Worm (Caenorhabditis elegans): ENCODE measurements around the gene ZC204.12.

ZC204.12 gene

ce11 chrII:1657202-1657601 is at the start of gene ZC204.12:
ZC204.12 (minus strand) TSS chrII:1657302.
- no peak for TF ChIP-seq cog-1 (tag; optimal IDR thresholded peaks at IDR 0.05)
- no peak for TF ChIP-seq med-1 (GFP tag; optimal IDR thresholded peaks at IDR 0.05; ENCODE audit: insufficient read depth)
- no peak for TF ChIP-seq ref-1 (GFP tag; conservative IDR thresholded peaks at IDR 0.05)
- no peak for TF ChIP-seq ztf-29 (GFP tag; IDR thresholded peaks at IDR 0.05)
- TF ChIP-seq ztf-23 (GFP tag; IDR thresholded peaks at IDR 0.05) = no peak
- no peak for TF ChIP-seq klf-2 (GFP tag; conservative IDR thresholded peaks at IDR 0.05)
- TF ChIP-seq tab-1 (GFP tag; IDR thresholded peaks at IDR 0.05) = no peak
- no peak for TF ChIP-seq flt-1 (GFP tag; IDR thresholded peaks at IDR 0.05)
- no peak for TF ChIP-seq T22C8.4 (GFP tag; IDR thresholded peaks at IDR 0.05)

- TF ChIP-seq med-1 (GFP tag; optimal IDR thresholded peaks at IDR 0.05; ENCODE audit: insufficient read depth) (no peak), ztf-23 (GFP tag; IDR thresholded peaks at IDR 0.05) (no peak), cog-1 (tag; optimal IDR thresholded peaks at IDR 0.05) (no peak), klf-2 (GFP tag; conservative IDR thresholded peaks at IDR 0.05) (no peak), ztf-29 (GFP tag; IDR thresholded peaks at IDR 0.05) (no peak), ref-1 (GFP tag; conservative IDR thresholded peaks at IDR 0.05) (no peak), flt-1 (GFP tag; IDR thresholded peaks at IDR 0.05) (no peak), T22C8.4 (GFP tag; IDR thresholded peaks at IDR 0.05) (no peak), tab-1 (GFP tag; IDR thresholded peaks at IDR 0.05) (no peak)
These were observed 49.3 kb upstream of the ZC204.12 start, which contains the start of gene sdz-18 for ce11 chrII:1706385-1706784. sdz-18 (minus strand) TSS chrII:1706485.

DNA sequence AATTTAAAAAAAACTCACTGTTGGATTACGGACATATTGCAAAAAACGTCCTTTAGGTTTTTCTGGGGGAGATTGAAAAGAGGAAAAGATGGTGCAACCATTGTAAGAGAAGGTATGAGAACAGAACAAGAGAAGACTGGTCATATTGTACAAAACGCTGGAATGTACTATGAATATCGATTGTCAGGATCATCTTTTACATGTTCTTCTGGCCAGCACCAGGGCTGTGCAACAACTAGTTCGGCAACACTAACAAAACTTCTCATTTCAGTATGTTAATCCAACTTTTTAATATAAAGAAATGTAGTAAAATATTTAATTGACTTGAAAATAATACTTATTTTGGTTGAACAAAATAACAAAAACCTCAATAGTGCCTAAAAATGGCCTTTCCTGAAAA is 46.3 kb upstream of the ZC204.12 start, which contains the start of gene fbxb-47:
Gene fbxb-47 (minus strand): TSS at position 101 of the 400 bp plus-strand sequence.
- TF ChIP-seq klf-2 (GFP tag; conservative IDR thresholded peaks at IDR 0.05) = no peak
- TF ChIP-seq ztf-23 (GFP tag; IDR thresholded peaks at IDR 0.05) = no peak

DNA sequence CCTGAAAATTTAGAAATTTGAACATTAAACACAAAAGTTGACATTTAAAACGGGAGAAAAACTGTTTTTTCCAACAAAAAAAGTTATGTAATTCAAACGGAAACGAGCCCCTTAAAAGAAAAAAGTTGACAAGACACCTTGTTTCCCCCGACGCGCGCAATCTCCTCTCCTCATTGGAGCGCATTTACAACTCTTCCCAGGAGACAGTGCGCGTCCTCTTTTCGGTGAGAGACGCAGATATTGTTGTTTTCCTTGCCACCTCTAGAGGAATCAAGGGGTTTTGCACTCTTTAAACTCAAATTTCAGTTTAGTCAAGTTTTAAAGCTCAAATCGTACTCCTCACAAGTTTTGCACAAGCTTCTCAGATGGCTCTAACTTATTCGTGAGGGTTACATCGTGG is 38.8 kb upstream of the ZC204.12 start, which contains the start of gene F58E1.13:
Gene F58E1.13 (minus strand): TSS at position 12 of the 400 bp plus-strand sequence.
- TF ChIP-seq klf-2 (GFP tag; conservative IDR thresholded peaks at IDR 0.05) (no peak), tab-1 (GFP tag; IDR thresholded peaks at IDR 0.05) (no peak), ztf-23 (GFP tag; IDR thresholded peaks at IDR 0.05) (no peak), T22C8.4 (GFP tag; IDR thresholded peaks at IDR 0.05) (no peak), flt-1 (GFP tag; IDR thresholded peaks at IDR 0.05) (no peak), cog-1 (tag; optimal IDR thresholded peaks at IDR 0.05) (no peak), med-1 (GFP tag; optimal IDR thresholded peaks at IDR 0.05; ENCODE audit: insufficient read depth) (no peak), ztf-29 (GFP tag; IDR thresholded peaks at IDR 0.05) (no peak), ref-1 (GFP tag; conservative IDR thresholded peaks at IDR 0.05) (no peak)

- TF ChIP-seq klf-2 (GFP tag; conservative IDR thresholded peaks at IDR 0.05) (no peak), ref-1 (GFP tag; conservative IDR thresholded peaks at IDR 0.05) (no peak), T22C8.4 (GFP tag; IDR thresholded peaks at IDR 0.05) (no peak), flt-1 (GFP tag; IDR thresholded peaks at IDR 0.05) (no peak), ztf-29 (GFP tag; IDR thresholded peaks at IDR 0.05) (no peak), ztf-23 (GFP tag; IDR thresholded peaks at IDR 0.05) (no peak), med-1 (GFP tag; optimal IDR thresholded peaks at IDR 0.05; ENCODE audit: insufficient read depth) (no peak), cog-1 (tag; optimal IDR thresholded peaks at IDR 0.05) (no peak), tab-1 (GFP tag; IDR thresholded peaks at IDR 0.05) (no peak)
These were observed 37.4 kb upstream of the ZC204.12 start, which contains the start of gene fbxc-26 for ce11 chrII:1694530-1694929. fbxc-26 (minus strand) TSS chrII:1694630.

ce11 chrII:1692827-1693226 is 35.7 kb upstream of the ZC204.12 start, which contains the start of gene fbxc-21:
fbxc-21 (minus strand) TSS chrII:1692927.
- TF ChIP-seq klf-2 (GFP tag; conservative IDR thresholded peaks at IDR 0.05) (no peak), T22C8.4 (GFP tag; IDR thresholded peaks at IDR 0.05) (no peak), tab-1 (GFP tag; IDR thresholded peaks at IDR 0.05) (no peak), ztf-23 (GFP tag; IDR thresholded peaks at IDR 0.05) (no peak), ref-1 (GFP tag; conservative IDR thresholded peaks at IDR 0.05) (no peak)

- no peak for TF ChIP-seq med-1 (GFP tag; optimal IDR thresholded peaks at IDR 0.05; ENCODE audit: insufficient read depth)
- TF ChIP-seq ztf-29 (GFP tag; IDR thresholded peaks at IDR 0.05) = no peak
- no peak for TF ChIP-seq cog-1 (tag; optimal IDR thresholded peaks at IDR 0.05)
- no peak for TF ChIP-seq tab-1 (GFP tag; IDR thresholded peaks at IDR 0.05)
- no peak for TF ChIP-seq ref-1 (GFP tag; conservative IDR thresholded peaks at IDR 0.05)
- TF ChIP-seq ztf-23 (GFP tag; IDR thresholded peaks at IDR 0.05) = no peak
- no peak for TF ChIP-seq T22C8.4 (GFP tag; IDR thresholded peaks at IDR 0.05)
- TF ChIP-seq flt-1 (GFP tag; IDR thresholded peaks at IDR 0.05) = no peak
- TF ChIP-seq klf-2 (GFP tag; conservative IDR thresholded peaks at IDR 0.05) = no peak
These were observed 33.9 kb upstream of the ZC204.12 start, which contains the start of gene fbxc-22 for ce11 chrII:1691011-1691410. fbxc-22 (minus strand) TSS chrII:1691111.

- TF ChIP-seq klf-2 (GFP tag; conservative IDR thresholded peaks at IDR 0.05) = no peak
- no peak for TF ChIP-seq ztf-23 (GFP tag; IDR thresholded peaks at IDR 0.05)
- TF ChIP-seq T22C8.4 (GFP tag; IDR thresholded peaks at IDR 0.05) = no peak
These were observed 31.7 kb upstream of the ZC204.12 start, which contains the start of the genes fbxb-18 and fbxb-19 for ce11 chrII:1688813-1689212. fbxb-18 (minus strand) TSS chrII:1688913. fbxb-19 (minus strand) TSS chrII:1689181.

- TF ChIP-seq flt-1 (GFP tag; IDR thresholded peaks at IDR 0.05) (no peak), cog-1 (tag; optimal IDR thresholded peaks at IDR 0.05) (no peak), tab-1 (GFP tag; IDR thresholded peaks at IDR 0.05) (no peak), ref-1 (GFP tag; conservative IDR thresholded peaks at IDR 0.05) (no peak), med-1 (GFP tag; optimal IDR thresholded peaks at IDR 0.05; ENCODE audit: insufficient read depth) (no peak), T22C8.4 (GFP tag; IDR thresholded peaks at IDR 0.05) (no peak), ztf-23 (GFP tag; IDR thresholded peaks at IDR 0.05) (no peak), klf-2 (GFP tag; conservative IDR thresholded peaks at IDR 0.05) (no peak), ztf-29 (GFP tag; IDR thresholded peaks at IDR 0.05) (no peak)
These were observed 26.6 kb upstream of the ZC204.12 start, which contains the start of gene fbxb-25 for ce11 chrII:1683742-1684141. fbxb-25 (plus strand) TSS chrII:1684042.

DNA sequence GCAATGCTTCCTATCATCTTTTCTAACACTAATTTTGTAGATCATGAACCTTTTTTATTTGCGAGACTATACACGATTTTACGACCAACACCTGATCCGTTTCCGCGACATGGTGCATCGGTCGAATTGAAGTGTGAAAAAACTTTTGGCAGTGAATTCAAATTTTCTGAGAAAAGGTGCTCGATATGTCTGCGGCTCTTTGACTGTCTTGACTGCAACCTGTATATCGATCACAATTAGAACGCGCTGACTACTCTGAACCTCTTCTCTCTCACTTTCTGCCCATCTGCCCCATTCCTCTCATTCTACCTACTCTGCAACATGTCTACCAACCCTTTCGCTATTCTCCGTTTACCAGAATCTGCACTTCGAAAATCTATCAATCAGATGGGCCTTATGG is 25.1 kb upstream of the ZC204.12 start, which contains the start of gene fbxb-26:
Gene fbxb-26 (plus strand): TSS at position 301 of the 400 bp plus-strand sequence.
- TF ChIP-seq ztf-23 (GFP tag; IDR thresholded peaks at IDR 0.05) (no peak), ref-1 (GFP tag; conservative IDR thresholded peaks at IDR 0.05) (no peak), tab-1 (GFP tag; IDR thresholded peaks at IDR 0.05) (no peak), klf-2 (GFP tag; conservative IDR thresholded peaks at IDR 0.05) (no peak), flt-1 (GFP tag; IDR thresholded peaks at IDR 0.05) (no peak), ztf-29 (GFP tag; IDR thresholded peaks at IDR 0.05) (no peak), med-1 (GFP tag; optimal IDR thresholded peaks at IDR 0.05; ENCODE audit: insufficient read depth) (no peak), T22C8.4 (GFP tag; IDR thresholded peaks at IDR 0.05) (no peak), cog-1 (tag; optimal IDR thresholded peaks at IDR 0.05) (no peak)
